Fruit fly (Drosophila melanogaster): Measurements from ENCODE around the gene CG13050.

dm6 chr3L:16275391-16276017, 3.6 kb downstream of the CG13050 start:
- TF ChIP-seq dsx (GFP tag; optimal IDR thresholded peaks at IDR 0.05; ENCODE audit: poor library complexity, severe bottlenecking) = no peak
- TF ChIP-seq dac (GFP tag; optimal IDR thresholded peaks at IDR 0.05) = no peak
- TF ChIP-seq salr (GFP tag; optimal IDR thresholded peaks at IDR 0.05) = no peak
- TF ChIP-seq cyc (GFP tag; optimal IDR thresholded peaks at IDR 0.05) = no peak
- TF ChIP-seq CG10669 (GFP tag; optimal IDR thresholded peaks at IDR 0.05) = peak; percentile 6
- no peak for TF ChIP-seq eg (GFP tag; IDR thresholded peaks at IDR 0.05)
- TF ChIP-seq CG9139 (GFP tag; optimal IDR thresholded peaks at IDR 0.05) = no peak
- peak; percentile 37 for TF ChIP-seq Ets96B (tag; optimal IDR thresholded peaks at IDR 0.05)
- TF ChIP-seq Met (GFP tag; optimal IDR thresholded peaks at IDR 0.05) = no peak
- no peak for TF ChIP-seq Blimp-1 (GFP tag; optimal IDR thresholded peaks at IDR 0.05)
